Worm (Caenorhabditis elegans) whole organism, mixed stage, embryonic: ENCODE data around the gene srw-7.

Source experiments
- M03D4.4 ChIP-seq: sonication (generic microtip); optimal IDR thresholded peaks from 2 replicates; lab custom pipeline; 2017; ENCODE audit warnings: mild to moderate bottlenecking, missing genetic modification characterization, missing compliant biosample characterization
- bed-3 ChIP-seq: fragments of 200-800 bp; sonication (Bioruptor generic); optimal IDR thresholded peaks from 3 replicates; lab custom pipeline; 2018; ENCODE audit warnings: mild to moderate bottlenecking, missing genetic modification characterization, moderate library complexity, missing compliant biosample characterization
- blmp-1 ChIP-seq: fragments of 150-350 bp; optimal IDR thresholded peaks from 2 replicates; lab custom pipeline; 2014; ENCODE audit warnings: missing biosample characterization, missing genetic modification characterization
- ceh-43 ChIP-seq: fragments of 200-800 bp; sonication (Bioruptor generic); optimal IDR thresholded peaks from 2 replicates; lab custom pipeline; 2018; ENCODE audit warnings: mild to moderate bottlenecking, missing genetic modification characterization, moderate library complexity, missing compliant biosample characterization
- ceh-83 ChIP-seq: fragments of 200-800 bp; sonication (Bioruptor generic); optimal IDR thresholded peaks from 2 replicates; lab custom pipeline; 2018; ENCODE audit warnings: mild to moderate bottlenecking, missing genetic modification characterization, missing compliant biosample characterization
- ces-1 ChIP-seq: fragments of 150-350 bp; optimal IDR thresholded peaks from 2 replicates; lab custom pipeline; 2014; ENCODE audit warnings: missing biosample characterization, missing genetic modification reagents, missing genetic modification characterization
- cnd-1 ChIP-seq: fragments of 200-800 bp; sonication (Bioruptor generic); optimal IDR thresholded peaks from 2 replicates; lab custom pipeline; 2018; ENCODE audit warnings: mild to moderate bottlenecking, missing genetic modification characterization, missing compliant biosample characterization
- elt-3 ChIP-seq: fragments of 150-350 bp; optimal IDR thresholded peaks from 2 replicates; lab custom pipeline; 2014; ENCODE audit warnings: missing biosample characterization, missing genetic modification characterization
- flh-1 ChIP-seq: fragments of 200-800 bp; sonication (Bioruptor generic); optimal IDR thresholded peaks from 2 replicates; lab custom pipeline; 2018; ENCODE audit warnings: mild to moderate bottlenecking, missing genetic modification characterization, moderate library complexity, missing compliant biosample characterization
- ham-2 ChIP-seq: fragments of 200-800 bp; sonication (Bioruptor generic); optimal IDR thresholded peaks from 2 replicates; lab custom pipeline; 2018; ENCODE audit warnings: mild to moderate bottlenecking, missing genetic modification characterization, missing compliant biosample characterization
- hlh-1 ChIP-seq: fragments of 150-350 bp; optimal IDR thresholded peaks from 2 replicates; lab custom pipeline; 2014; ENCODE audit warnings: missing biosample characterization, missing genetic modification reagents, missing genetic modification characterization
- lin-32 ChIP-seq: fragments of 200-800 bp; sonication (Bioruptor generic); optimal IDR thresholded peaks from 2 replicates; lab custom pipeline; 2018; ENCODE audit warnings: mild to moderate bottlenecking, missing genetic modification characterization, missing compliant biosample characterization
- lsy-2 ChIP-seq: fragments of 150-350 bp; optimal IDR thresholded peaks from 2 replicates; lab custom pipeline; 2014; ENCODE audit warnings: missing biosample characterization, missing genetic modification characterization
- mab-5 ChIP-seq: fragments of 150-350 bp; optimal IDR thresholded peaks from 2 replicates; lab custom pipeline; 2014; ENCODE audit warnings: missing biosample characterization, missing genetic modification characterization
- mep-1 ChIP-seq: fragments of 150-350 bp; optimal IDR thresholded peaks from 2 replicates; lab custom pipeline; 2017; ENCODE audit warnings: missing biosample characterization, missing genetic modification reagents, missing genetic modification characterization, inconsistent platforms
- mls-2 ChIP-seq: sonication (generic microtip); optimal IDR thresholded peaks from 2 replicates; lab custom pipeline; 2016; ENCODE audit warnings: mild to moderate bottlenecking, missing genetic modification characterization, moderate library complexity, missing compliant biosample characterization
- nhr-2 ChIP-seq: fragments of 150-350 bp; optimal IDR thresholded peaks from 2 replicates; lab custom pipeline; 2014; ENCODE audit warnings: missing biosample characterization, missing genetic modification characterization
- nhr-237 ChIP-seq: fragments of 150-350 bp; optimal IDR thresholded peaks from 2 replicates; lab custom pipeline; 2014; ENCODE audit warnings: missing biosample characterization, missing genetic modification characterization
- nhr-28 ChIP-seq: fragments of 150-350 bp; optimal IDR thresholded peaks from 2 replicates; lab custom pipeline; 2014; ENCODE audit warnings: missing biosample characterization, missing genetic modification characterization
- nhr-76 ChIP-seq: sonication (generic microtip); optimal IDR thresholded peaks from 2 replicates; lab custom pipeline; 2017; ENCODE audit warnings: missing biosample characterization, missing genetic modification characterization
- pha-4 ChIP-seq: fragments of 150-350 bp; optimal IDR thresholded peaks from 2 replicates; lab custom pipeline; 2018; ENCODE audit warnings: missing biosample characterization, missing genetic modification reagents, missing genetic modification characterization
- sem-2 ChIP-seq: fragments of 200-800 bp; sonication (Bioruptor generic); optimal IDR thresholded peaks from 2 replicates; lab custom pipeline; 2018; ENCODE audit warnings: mild to moderate bottlenecking, missing genetic modification characterization, missing compliant biosample characterization
- snpc-4 ChIP-seq: fragments of 150-350 bp; optimal IDR thresholded peaks from 2 replicates; lab custom pipeline; 2014; ENCODE audit warnings: missing biosample characterization, missing genetic modification characterization
- sptf-1 ChIP-seq: sonication (generic microtip); optimal IDR thresholded peaks from 2 replicates; lab custom pipeline; 2017; ENCODE audit warnings: mild to moderate bottlenecking, missing genetic modification characterization, moderate library complexity, missing compliant biosample characterization
- tbx-8 ChIP-seq: fragments of 200-800 bp; sonication (Bioruptor generic); optimal IDR thresholded peaks from 2 replicates; lab custom pipeline; 2018; ENCODE audit warnings: mild to moderate bottlenecking, missing genetic modification characterization, moderate library complexity, missing compliant biosample characterization
- unc-120 ChIP-seq: sonication (generic microtip); optimal IDR thresholded peaks from 2 replicates; lab custom pipeline; 2017; ENCODE audit warnings: missing genetic modification characterization, missing compliant biosample characterization; ENCODE audit not compliant: poor library complexity, severe bottlenecking
- unc-39 ChIP-seq: fragments of 150-350 bp; optimal IDR thresholded peaks from 2 replicates; lab custom pipeline; 2014; ENCODE audit warnings: missing biosample characterization, missing genetic modification characterization
- zip-8 ChIP-seq: fragments of 150-350 bp; optimal IDR thresholded peaks from 2 replicates; lab custom pipeline; 2014; ENCODE audit warnings: missing biosample characterization, missing genetic modification characterization
- ztf-11 ChIP-seq: fragments of 150-350 bp; optimal IDR thresholded peaks from 2 replicates; lab custom pipeline; 2014; ENCODE audit warnings: missing biosample characterization, missing genetic modification characterization

srw-7 gene

ce11 chrV:3810035-3810434, 4.0 kb downstream of the srw-7 start:
- TF ChIP-seq mls-2 (no peak), ceh-43 (GFP tag; lab: Kevin White, UChicago) (no peak)

- no peak for TF ChIP-seq lin-32
- TF ChIP-seq flh-1 (GFP tag; lab: Kevin White, UChicago), result no peak
- no peak for TF ChIP-seq ces-1 (GFP tag; lab: Kevin White, UChicago)
- no peak for TF ChIP-seq mep-1
- no peak for TF ChIP-seq nhr-237 (tag; lab: Kevin White, UChicago)
- no peak for TF ChIP-seq zip-8 (tag; lab: Kevin White, UChicago)
- TF ChIP-seq hlh-1 (tag; lab: Kevin White, UChicago), result no peak
- TF ChIP-seq ceh-43 (GFP tag; lab: Kevin White, UChicago), result no peak
These were observed 5.5 kb downstream of the srw-7 start, which contains the start of gene scl-13 for ce11 chrV:3811541-3811940. Gene scl-13 (minus strand): TSS chrV:3811641.

- no peak for TF ChIP-seq ces-1 (GFP tag; lab: Kevin White, UChicago)
- TF ChIP-seq lsy-2 (tag; lab: Kevin White, UChicago), result no peak
- no peak for TF ChIP-seq unc-39 (tag; lab: Kevin White, UChicago)
- no peak for TF ChIP-seq elt-3 (tag; lab: Kevin White, UChicago)
- TF ChIP-seq flh-1 (GFP tag; lab: Kevin White, UChicago), result no peak
- TF ChIP-seq pha-4 (tag; lab: Kevin White, UChicago), result no peak
- no peak for TF ChIP-seq ham-2
- no peak for TF ChIP-seq sem-2 (GFP tag; lab: Kevin White, UChicago)
- no peak for TF ChIP-seq mep-1
- TF ChIP-seq ceh-43 (GFP tag; lab: Kevin White, UChicago), result no peak
- no peak for TF ChIP-seq nhr-28 (tag; lab: Kevin White, UChicago)
- TF ChIP-seq ztf-11 (tag; lab: Kevin White, UChicago), result no peak
- no peak for TF ChIP-seq bed-3 (GFP tag; lab: Kevin White, UChicago)
- TF ChIP-seq sptf-1 (tag; lab: Kevin White, UChicago), result no peak
- no peak for TF ChIP-seq nhr-76 (tag; lab: Kevin White, UChicago)
- TF ChIP-seq unc-120 (tag; lab: Kevin White, UChicago), result no peak
- TF ChIP-seq nhr-237 (tag; lab: Kevin White, UChicago), result no peak
- TF ChIP-seq cnd-1 (tag; lab: Kevin White, UChicago), result no peak
- no peak for TF ChIP-seq M03D4.4
These were observed 6.2 kb downstream of the srw-7 start, which contains the start of gene scl-12 for ce11 chrV:3812291-3812690. Gene scl-12 (plus strand): TSS chrV:3812591.

ce11 chrV:3814009-3814408, 7.9 kb downstream of the srw-7 start:
- TF ChIP-seq tbx-8 (no peak), M03D4.4 (no peak), flh-1 (GFP tag; lab: Kevin White, UChicago) (no peak), ceh-83 (GFP tag; lab: Kevin White, UChicago) (no peak), blmp-1 (no peak), mab-5 (no peak)

ce11 chrV:3814938-3815337, 8.9 kb downstream of the srw-7 start, which contains the start of gene H10D18.1:
Gene H10D18.1 (plus strand): TSS chrV:3815214.
- TF ChIP-seq flh-1 (GFP tag; lab: Kevin White, UChicago) (no peak), ces-1 (GFP tag; lab: Kevin White, UChicago) (peak; percentile 22)
- TF ChIP-seq, all 35 proteins: peak for 1

ce11 chrV:3820875-3821274, 14.8 kb downstream of the srw-7 start:
- TF ChIP-seq elt-3 (tag; lab: Kevin White, UChicago), result no peak
- TF ChIP-seq unc-39 (tag; lab: Kevin White, UChicago), result no peak
- no peak for TF ChIP-seq nhr-76 (tag; lab: Kevin White, UChicago)
- no peak for TF ChIP-seq bed-3 (GFP tag; lab: Kevin White, UChicago)
- TF ChIP-seq tbx-8, result no peak
- no peak for TF ChIP-seq hlh-1 (tag; lab: Kevin White, UChicago)
- TF ChIP-seq M03D4.4, result no peak
- no peak for TF ChIP-seq nhr-2 (tag; lab: Kevin White, UChicago)
- no peak for TF ChIP-seq nhr-237 (tag; lab: Kevin White, UChicago)
- no peak for TF ChIP-seq snpc-4 (tag; lab: Kevin White, UChicago)
